Fruit fly (Drosophila melanogaster) whole organism, embryonic: ENCODE measurements around the gene p24-1.

ENCODE experiments used
- ATbp ChIP-seq: fragments of 200-800 bp; sonication (Bioruptor generic); optimal IDR thresholded peaks from 2 replicates; lab custom pipeline; 2017; ENCODE audit warnings: missing biosample characterization, mild to moderate bottlenecking, missing genetic modification characterization, missing genetic modification reagents
- Ada2b ChIP-seq: fragments of 200-800 bp; sonication (Bioruptor generic); IDR thresholded peaks from 2 replicates; pipeline ENCODE4 v1.3.6; 2022; ENCODE audit warnings: missing biosample characterization, missing genetic modification characterization
- BtbVII ChIP-seq: fragments of 200-800 bp; sonication (Bioruptor generic); optimal IDR thresholded peaks from 3 replicates; lab custom pipeline; 2017; ENCODE audit warnings: missing biosample characterization, mild to moderate bottlenecking, missing genetic modification characterization
- Bteb2 ChIP-seq: fragments of 200-800 bp; sonication (Bioruptor generic); optimal IDR thresholded peaks from 2 replicates; lab custom pipeline; 2016; ENCODE audit warnings: missing biosample characterization, missing genetic modification characterization
- CG10321 ChIP-seq: fragments of 200-800 bp; sonication (Bioruptor generic); IDR thresholded peaks from 2 replicates; pipeline ENCODE4 v1.3.6; 2022; ENCODE audit warnings: missing biosample characterization, missing genetic modification characterization
- CG11560 ChIP-seq: fragments of 200-800 bp; sonication (Bioruptor generic); IDR thresholded peaks from 3 replicates; pipeline ENCODE4 v1.3.6; 2022; ENCODE audit warnings: missing biosample characterization, missing genetic modification characterization
- CG11696 ChIP-seq: fragments of 200-800 bp; sonication (Bioruptor generic); IDR thresholded peaks from 2 replicates; pipeline ENCODE4 v1.3.6; 2022; ENCODE audit warnings: missing biosample characterization, missing genetic modification characterization
- CG13123 ChIP-seq: fragments of 200-800 bp; sonication (Bioruptor generic); optimal IDR thresholded peaks from 2 replicates; lab custom pipeline; 2016; ENCODE audit warnings: missing biosample characterization, missing genetic modification characterization
- CG13424 ChIP-seq: fragments of 200-800 bp; sonication (Bioruptor generic); optimal IDR thresholded peaks from 2 replicates; lab custom pipeline; 2019; ENCODE audit warnings: missing biosample characterization, mild to moderate bottlenecking, missing genetic modification characterization, moderate library complexity
- CG14710 ChIP-seq: fragments of 200-800 bp; sonication (Bioruptor generic); optimal IDR thresholded peaks from 3 replicates; lab custom pipeline; 2019; ENCODE audit warnings: missing biosample characterization, mild to moderate bottlenecking, missing genetic modification characterization, moderate library complexity
- CG30403 ChIP-seq: fragments of 200-800 bp; sonication (Bioruptor generic); optimal IDR thresholded peaks from 3 replicates; lab custom pipeline; 2016; ENCODE audit warnings: missing biosample characterization, missing genetic modification characterization
- CG31441 ChIP-seq: fragments of 200-800 bp; sonication (Bioruptor generic); IDR thresholded peaks from 2 replicates; pipeline ENCODE4 v1.3.6; 2022; ENCODE audit warnings: missing biosample characterization, missing genetic modification characterization
- CG32772 ChIP-seq: fragments of 200-800 bp; sonication (Bioruptor generic); IDR thresholded peaks from 2 replicates; pipeline ENCODE4 v1.3.6; 2022; ENCODE audit warnings: missing biosample characterization, missing genetic modification characterization
- CG4854 ChIP-seq: fragments of 200-800 bp; sonication (Bioruptor generic); optimal IDR thresholded peaks from 2 replicates; lab custom pipeline; 2016; ENCODE audit warnings: missing biosample characterization, missing genetic modification characterization, inconsistent platforms
- CG5245 ChIP-seq: fragments of 200-800 bp; sonication (Bioruptor generic); optimal IDR thresholded peaks from 3 replicates; lab custom pipeline; 2016; ENCODE audit warnings: missing biosample characterization, missing genetic modification characterization
- CG7556 ChIP-seq: fragments of 200-800 bp; sonication (Bioruptor generic); optimal IDR thresholded peaks from 2 replicates; lab custom pipeline; 2017; ENCODE audit warnings: missing biosample characterization, mild to moderate bottlenecking, missing genetic modification characterization
- CG8290 ChIP-seq, 3 experiments: fragments of 200-800 bp; sonication (Bioruptor generic); optimal IDR thresholded peaks; 2 replicates each; lab custom pipeline; 2016 to 2019; ENCODE audit warnings: missing biosample characterization in 3 of 3, missing genetic modification characterization in 3 of 3, mild to moderate bottlenecking in 2 of 3, moderate library complexity in 1 of 3
- CG8359 ChIP-seq: fragments of 200-800 bp; sonication (Bioruptor generic); optimal IDR thresholded peaks from 2 replicates; lab custom pipeline; 2017; ENCODE audit warnings: missing biosample characterization, mild to moderate bottlenecking, missing genetic modification characterization, borderline replicate concordance
- Dref ChIP-seq: fragments of 200-800 bp; sonication (Bioruptor generic); IDR thresholded peaks from 2 replicates; pipeline ENCODE4 v1.3.6; 2022; ENCODE audit warnings: missing biosample characterization, missing genetic modification characterization
- Gug ChIP-seq: fragments of 200-800 bp; sonication (Bioruptor generic); IDR thresholded peaks from 4 replicates; pipeline ENCODE4 v1.3.6; 2022; ENCODE audit warnings: missing biosample characterization, missing genetic modification characterization
- Lpt ChIP-seq: fragments of >200 bp; optimal IDR thresholded peaks from 2 replicates; lab custom pipeline; 2018; ENCODE audit warnings: missing biosample characterization, missing genetic modification characterization
- Max ChIP-seq: fragments of 200-800 bp; sonication (Bioruptor generic); optimal IDR thresholded peaks from 2 replicates; lab custom pipeline; 2016; ENCODE audit warnings: missing biosample characterization, mild to moderate bottlenecking, missing genetic modification characterization
- Ptx1 ChIP-seq: fragments of 200-800 bp; sonication (Bioruptor generic); IDR thresholded peaks from 2 replicates; pipeline ENCODE4 v1.3.6; 2022; ENCODE audit warnings: missing biosample characterization, missing genetic modification characterization
- ab ChIP-seq: fragments of 200-800 bp; sonication (Bioruptor generic); optimal IDR thresholded peaks from 2 replicates; lab custom pipeline; 2016; ENCODE audit warnings: missing biosample characterization, missing genetic modification characterization
- ara ChIP-seq: fragments of 200-800 bp; sonication (Bioruptor generic); IDR thresholded peaks from 2 replicates; pipeline ENCODE4 v1.3.6; 2022; ENCODE audit warnings: missing biosample characterization, missing genetic modification characterization
- az2 ChIP-seq: fragments of 200-800 bp; sonication (Bioruptor generic); optimal IDR thresholded peaks from 3 replicates; lab custom pipeline; 2016; ENCODE audit warnings: missing biosample characterization, missing genetic modification characterization
- bsh ChIP-seq, 2 experiments: fragments of 200-800 bp; sonication (Bioruptor generic); optimal IDR thresholded peaks; 2 replicates each; lab custom pipeline; 2017 to 2018; ENCODE audit warnings: mild to moderate bottlenecking in 2 of 2, missing biosample characterization in 2 of 2, missing genetic modification characterization in 2 of 2, moderate library complexity in 1 of 2
- danr ChIP-seq: fragments of 200-800 bp; sonication (Bioruptor generic); IDR thresholded peaks from 2 replicates; pipeline ENCODE4 v1.3.6; 2022; ENCODE audit warnings: missing biosample characterization, missing genetic modification characterization
- dmrt11E ChIP-seq: fragments of 200-800 bp; sonication (Bioruptor generic); optimal IDR thresholded peaks from 3 replicates; lab custom pipeline; 2018; ENCODE audit warnings: missing biosample characterization, mild to moderate bottlenecking, missing genetic modification characterization, moderate library complexity
- gsb ChIP-seq: fragments of 200-800 bp; sonication (Bioruptor generic); IDR thresholded peaks from 2 replicates; pipeline ENCODE4 v1.3.6; 2022; ENCODE audit warnings: missing biosample characterization, missing genetic modification characterization
- gt ChIP-seq: fragments of 200-800 bp; sonication (Bioruptor generic); IDR thresholded peaks from 2 replicates; pipeline ENCODE4 v1.3.6; 2022; ENCODE audit warnings: missing biosample characterization, missing genetic modification characterization
- ind ChIP-seq: fragments of 200-800 bp; sonication (Bioruptor generic); optimal IDR thresholded peaks from 3 replicates; lab custom pipeline; 2016; ENCODE audit warnings: missing biosample characterization, missing genetic modification characterization
- jigr1 ChIP-seq: fragments of 200-800 bp; sonication (Bioruptor generic); IDR thresholded peaks from 3 replicates; pipeline ENCODE4 v1.3.6; 2022; ENCODE audit warnings: missing biosample characterization, missing genetic modification characterization
- jumu ChIP-seq: fragments of 200-800 bp; sonication (Bioruptor generic); optimal IDR thresholded peaks from 3 replicates; lab custom pipeline; 2016; ENCODE audit warnings: missing biosample characterization, missing genetic modification characterization
- kah ChIP-seq: fragments of 200-800 bp; sonication (Bioruptor generic); optimal IDR thresholded peaks from 2 replicates; lab custom pipeline; 2018; ENCODE audit warnings: missing biosample characterization, mild to moderate bottlenecking, missing genetic modification characterization
- klu ChIP-seq: fragments of 200-800 bp; sonication (Bioruptor generic); IDR thresholded peaks from 2 replicates; pipeline ENCODE4 v1.3.6; 2022; ENCODE audit warnings: missing biosample characterization, missing genetic modification characterization
- mld ChIP-seq: fragments of 200-800 bp; sonication (Bioruptor generic); IDR thresholded peaks from 3 replicates; pipeline ENCODE4 v1.3.6; 2022; ENCODE audit warnings: missing biosample characterization, missing genetic modification characterization; ENCODE audit not compliant: partially characterized antibody
- otp ChIP-seq: fragments of 200-800 bp; sonication (Bioruptor generic); IDR thresholded peaks from 3 replicates; pipeline ENCODE4, ENCODE4 v1.3.6; 2022; ENCODE audit warnings: missing biosample characterization, missing genetic modification characterization
- pnt ChIP-seq: fragments of 200-800 bp; sonication (Bioruptor generic); optimal IDR thresholded peaks from 3 replicates; lab custom pipeline; 2016; ENCODE audit warnings: missing biosample characterization, missing genetic modification characterization
- prd ChIP-seq, 3 experiments: fragments of >200 bp in 2 of 3; fragments of 200-800 bp in 1 of 3; sonication (Bioruptor generic) in 1 of 3; optimal IDR thresholded peaks in 2 of 3; IDR thresholded peaks in 1 of 3; 2 replicates in 2 of 3; 3 replicates in 1 of 3; pipeline versions ENCODE4 v1.3.6 to Lab custom; 2017 to 2022; ENCODE audit warnings: missing biosample characterization in 1 of 3, missing genetic modification characterization in 1 of 3
- scrt ChIP-seq: fragments of 200-800 bp; sonication (Bioruptor generic); optimal IDR thresholded peaks from 2 replicates; lab custom pipeline; 2018; ENCODE audit warnings: missing biosample characterization, mild to moderate bottlenecking, missing genetic modification characterization, moderate library complexity
- sens-2 ChIP-seq: fragments of 200-800 bp; sonication (Bioruptor generic); IDR thresholded peaks from 2 replicates; pipeline ENCODE4 v1.3.6; 2022; ENCODE audit warnings: missing biosample characterization, missing genetic modification characterization
- sob ChIP-seq: fragments of 200-800 bp; sonication (Bioruptor generic); IDR thresholded peaks from 2 replicates; pipeline ENCODE4 v1.3.6; 2022; ENCODE audit warnings: missing biosample characterization, missing genetic modification characterization
- tgo ChIP-seq: fragments of 200-800 bp; sonication (Bioruptor generic); IDR thresholded peaks from 3 replicates; pipeline ENCODE4 v1.3.6; 2022; ENCODE audit warnings: missing biosample characterization, missing genetic modification characterization
- tin ChIP-seq: fragments of 200-800 bp; sonication (Bioruptor generic); optimal IDR thresholded peaks from 3 replicates; lab custom pipeline; 2016; ENCODE audit warnings: missing biosample characterization, missing genetic modification characterization
- wek ChIP-seq: fragments of 200-800 bp; sonication (Bioruptor generic); optimal IDR thresholded peaks from 3 replicates; lab custom pipeline; 2018; ENCODE audit warnings: missing biosample characterization, mild to moderate bottlenecking, missing genetic modification characterization, moderate library complexity
- z ChIP-seq: fragments of 200-800 bp; sonication (Bioruptor generic); IDR thresholded peaks from 3 replicates; pipeline ENCODE4 v1.3.6; 2022; ENCODE audit warnings: missing biosample characterization, missing genetic modification characterization
- zen2 ChIP-seq: fragments of 200-800 bp; sonication (Bioruptor generic); IDR thresholded peaks from 3 replicates; pipeline ENCODE4 v1.3.6; 2022; ENCODE audit warnings: missing biosample characterization, missing genetic modification characterization; ENCODE audit not compliant: partially characterized antibody

The p24-1 gene

dm6 chrX:11857522-11858438 is 5.5 kb upstream of the p24-1 start (continued):
- TF ChIP-seq CG10321 (GFP tag; lab: Robert Waterston, UW) = no peak; the same call in 1 of the 2 replicates
- peak; percentile 37; the same call in 1 of the 2 replicates for TF ChIP-seq gsb (GFP tag; lab: Robert Waterston, UW)
- peak; percentile 71 for TF ChIP-seq Ada2b
- TF ChIP-seq sens-2 = peak; percentile 57
- TF ChIP-seq kah (GFP tag; lab: Kevin White, UChicago) = peak; percentile 49
- TF ChIP-seq wek (GFP tag; lab: Kevin White, UChicago) = no peak
- TF ChIP-seq ab = no peak
- TF ChIP-seq CG11696 (GFP tag; lab: Robert Waterston, UW) = peak; percentile 55; the same call in 1 of the 2 replicates
- peak; percentile 88 for TF ChIP-seq ara
- TF ChIP-seq bsh (GFP tag; optimal IDR thresholded peaks at IDR 0.05; lab: Kevin White, UChicago) = peak; percentile 66 to 85
- TF ChIP-seq BtbVII (GFP tag; lab: Kevin White, UChicago) = peak; percentile 10
- peak; percentile 11 for TF ChIP-seq Bteb2 (GFP tag; lab: Kevin White, UChicago)
- TF ChIP-seq Gug (GFP tag; lab: Robert Waterston, UW) = peak; percentile 70; the same call in 3 of the 4 replicates
- TF ChIP-seq tin (GFP tag; lab: Kevin White, UChicago) = peak; percentile 60
- TF ChIP-seq Lpt (GFP tag; lab: Kevin White, UChicago) = no peak
- peak; percentile 62 for TF ChIP-seq CG8290 (GFP tag; optimal IDR thresholded peaks at IDR 0.05; lab: Kevin White, UChicago)
- no peak for TF ChIP-seq CG8290 (tag; optimal IDR thresholded peaks at IDR 0.05; lab: Kevin White, UChicago)
- peak; percentile 65 for TF ChIP-seq CG14710 (tag; lab: Kevin White, UChicago)
- TF ChIP-seq jigr1 (GFP tag; lab: Robert Waterston, UW) = peak; percentile 75; the same call in 2 of the 3 replicates
- peak; percentile 84 for TF ChIP-seq CG32772 (GFP tag; lab: Robert Waterston, UW)
- peak; percentile 81 for TF ChIP-seq sob (GFP tag; lab: Robert Waterston, UW)
- peak; percentile 73 for TF ChIP-seq az2 (GFP tag; lab: Kevin White, UChicago)
- TF ChIP-seq z (GFP tag; lab: Robert Waterston, UW) = 0 out of 3 replicates have a peak, but pooled peaks have one; percentile 6
- peak; percentile 75 for TF ChIP-seq danr (GFP tag; lab: Robert Waterston, UW)
- TF ChIP-seq CG8359 (GFP tag; lab: Kevin White, UChicago) = peak; percentile 71
- peak; percentile 41 for TF ChIP-seq Max (GFP tag; lab: Kevin White, UChicago)
- peak; percentile 77 for TF ChIP-seq CG13424 (tag; lab: Kevin White, UChicago)
- peak; percentile 91 for TF ChIP-seq CG31441 (GFP tag; lab: Robert Waterston, UW)
- TF ChIP-seq CG11560 (tag; lab: Robert Waterston, UW) = peak; percentile 49; the same call in 2 of the 3 replicates
- no peak for TF ChIP-seq Dref (GFP tag; lab: Robert Waterston, UW)
- TF ChIP-seq mld (GFP tag; lab: Robert Waterston, UW) = no peak
- peak; percentile 65 for TF ChIP-seq CG5245 (GFP tag; lab: Kevin White, UChicago)
- no peak for TF ChIP-seq CG13123 (GFP tag; lab: Kevin White, UChicago)
- TF ChIP-seq otp (GFP tag; lab: Robert Waterston, UW) = peak; percentile 90
- TF ChIP-seq dmrt11E = peak; percentile 74
- peak; percentile 11 for TF ChIP-seq CG4854 (GFP tag; lab: Kevin White, UChicago)
- TF ChIP-seq klu (GFP tag; lab: Robert Waterston, UW) = peak; percentile 67
- TF ChIP-seq prd (optimal IDR thresholded peaks at IDR 0.05; lab: Kevin White, UChicago) = no peak
- TF ChIP-seq prd (GFP tag; IDR thresholded peaks at IDR 0.05; lab: Robert Waterston, UW) = peak; percentile 90
- peak; percentile 35 for TF ChIP-seq scrt (GFP tag; lab: Kevin White, UChicago)
- no peak for TF ChIP-seq zen2
- TF ChIP-seq ind (GFP tag; lab: Kevin White, UChicago) = peak; percentile 61
- TF ChIP-seq Ptx1 (GFP tag; lab: Robert Waterston, UW) = peak; percentile 89
- TF ChIP-seq CG7556 = peak; percentile 58
- TF ChIP-seq tgo = peak; percentile 81
- TF ChIP-seq jumu = peak; percentile 64
- TF ChIP-seq gt = peak; percentile 67
- TF ChIP-seq ATbp (GFP tag; lab: Kevin White, UChicago) = peak; percentile 69
- TF ChIP-seq CG30403 = peak; percentile 70
- TF ChIP-seq pnt = peak; percentile 81
